Worm (Caenorhabditis elegans): Measurements from ENCODE around the gene algn-14.
A peak's percentile ranks its signal among the peaks of the same experiment; 100 is the strongest.

Gene algn-14

ce11 chrIV:3838687-3839086 lies 35.5 kb upstream of the algn-14 start:
- TF ChIP-seq pes-1 (GFP tag; IDR thresholded peaks at IDR 0.05) (no peak), F13C5.2 (tag; optimal IDR thresholded peaks at IDR 0.05) (no peak), ceh-36 (tag; optimal IDR thresholded peaks at IDR 0.05) (no peak)

ce11 chrIV:3835065-3835464 lies 31.8 kb upstream of the algn-14 start, which contains the start of gene cal-3:
TSS of gene cal-3 (minus strand) at chrIV:3835165.
- TF ChIP-seq flt-1 (GFP tag; IDR thresholded peaks at IDR 0.05) (no peak), hmbx-1 (tag; optimal IDR thresholded peaks at IDR 0.05) (no peak), ets-7 (tag; optimal IDR thresholded peaks at IDR 0.05) (no peak), ceh-36 (tag; optimal IDR thresholded peaks at IDR 0.05) (no peak), pes-1 (GFP tag; IDR thresholded peaks at IDR 0.05) (no peak), hmg-4 (GFP tag; optimal IDR thresholded peaks at IDR 0.05) (no peak), B0310.2 (tag; optimal IDR thresholded peaks at IDR 0.05) (no peak), F13C5.2 (tag; optimal IDR thresholded peaks at IDR 0.05) (no peak), ama-1 (optimal IDR thresholded peaks at IDR 0.05) (no peak), tbx-11 (GFP tag; IDR thresholded peaks at IDR 0.05) (no peak), hnd-1 (tag; optimal IDR thresholded peaks at IDR 0.05) (no peak), sea-1 (GFP tag; conservative IDR thresholded peaks at IDR 0.05) (no peak), tra-4 (tag; optimal IDR thresholded peaks at IDR 0.05) (no peak), aly-1 (tag; optimal IDR thresholded peaks at IDR 0.05) (no peak), ceh-13 (GFP tag; optimal IDR thresholded peaks at IDR 0.05) (no peak), scrt-1 (GFP tag; IDR thresholded peaks at IDR 0.05) (no peak), tbx-37 (GFP tag; conservative IDR thresholded peaks at IDR 0.05) (no peak)

ce11 chrIV:3833778-3834177 lies 30.6 kb upstream of the algn-14 start:
- TF ChIP-seq sea-1 (GFP tag; conservative IDR thresholded peaks at IDR 0.05) (no peak), tra-4 (tag; optimal IDR thresholded peaks at IDR 0.05) (no peak), hmg-4 (GFP tag; optimal IDR thresholded peaks at IDR 0.05) (no peak)

DNA sequence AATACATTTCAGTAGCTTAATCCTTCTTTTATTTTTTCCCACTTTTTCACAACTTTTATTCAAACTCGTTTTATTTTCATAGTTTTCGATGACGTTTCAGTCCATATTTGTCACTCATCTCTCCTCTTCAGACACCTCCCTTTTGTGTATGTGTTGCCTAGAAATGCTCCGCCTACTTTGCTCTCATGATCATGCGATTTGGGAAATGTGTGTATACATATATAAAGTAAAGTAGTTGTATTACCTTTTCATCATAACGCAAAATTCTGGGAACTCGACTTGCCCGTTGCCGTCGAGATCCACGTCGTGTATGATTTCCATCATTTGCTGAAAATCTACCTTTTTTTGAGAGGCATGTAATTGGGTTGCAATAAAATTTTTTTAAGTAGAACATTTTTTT lies 28.8 kb upstream of the algn-14 start:
- TF ChIP-seq hmg-4 (GFP tag; optimal IDR thresholded peaks at IDR 0.05) (no peak), scrt-1 (GFP tag; IDR thresholded peaks at IDR 0.05) (no peak), ceh-36 (tag; optimal IDR thresholded peaks at IDR 0.05) (no peak), sea-1 (GFP tag; conservative IDR thresholded peaks at IDR 0.05) (no peak), F13C5.2 (tag; optimal IDR thresholded peaks at IDR 0.05) (no peak), ceh-13 (GFP tag; optimal IDR thresholded peaks at IDR 0.05) (no peak), tbx-37 (GFP tag; conservative IDR thresholded peaks at IDR 0.05) (no peak), tra-4 (tag; optimal IDR thresholded peaks at IDR 0.05) (no peak), B0310.2 (tag; optimal IDR thresholded peaks at IDR 0.05) (no peak), flt-1 (GFP tag; IDR thresholded peaks at IDR 0.05) (no peak), hnd-1 (tag; optimal IDR thresholded peaks at IDR 0.05) (no peak), ama-1 (optimal IDR thresholded peaks at IDR 0.05) (no peak), ets-7 (tag; optimal IDR thresholded peaks at IDR 0.05) (no peak), tbx-11 (GFP tag; IDR thresholded peaks at IDR 0.05) (no peak), aly-1 (tag; optimal IDR thresholded peaks at IDR 0.05) (no peak), hmbx-1 (tag; optimal IDR thresholded peaks at IDR 0.05) (no peak), pes-1 (GFP tag; IDR thresholded peaks at IDR 0.05) (no peak)

ce11 chrIV:3827724-3828123 lies 24.5 kb upstream of the algn-14 start:
- TF ChIP-seq F13C5.2 (tag; optimal IDR thresholded peaks at IDR 0.05) (no peak), tbx-11 (GFP tag; IDR thresholded peaks at IDR 0.05) (no peak), ceh-36 (tag; optimal IDR thresholded peaks at IDR 0.05) (no peak), pes-1 (GFP tag; IDR thresholded peaks at IDR 0.05) (no peak), tbx-37 (GFP tag; conservative IDR thresholded peaks at IDR 0.05) (no peak), ets-7 (tag; optimal IDR thresholded peaks at IDR 0.05) (no peak), tra-4 (tag; optimal IDR thresholded peaks at IDR 0.05) (no peak), B0310.2 (tag; optimal IDR thresholded peaks at IDR 0.05) (no peak), hmg-4 (GFP tag; optimal IDR thresholded peaks at IDR 0.05) (no peak), sea-1 (GFP tag; conservative IDR thresholded peaks at IDR 0.05) (no peak), hmbx-1 (tag; optimal IDR thresholded peaks at IDR 0.05) (no peak), hnd-1 (tag; optimal IDR thresholded peaks at IDR 0.05) (no peak), scrt-1 (GFP tag; IDR thresholded peaks at IDR 0.05) (no peak), ceh-13 (GFP tag; optimal IDR thresholded peaks at IDR 0.05) (no peak), aly-1 (tag; optimal IDR thresholded peaks at IDR 0.05) (no peak), flt-1 (GFP tag; IDR thresholded peaks at IDR 0.05) (no peak), ama-1 (optimal IDR thresholded peaks at IDR 0.05) (no peak)

DNA sequence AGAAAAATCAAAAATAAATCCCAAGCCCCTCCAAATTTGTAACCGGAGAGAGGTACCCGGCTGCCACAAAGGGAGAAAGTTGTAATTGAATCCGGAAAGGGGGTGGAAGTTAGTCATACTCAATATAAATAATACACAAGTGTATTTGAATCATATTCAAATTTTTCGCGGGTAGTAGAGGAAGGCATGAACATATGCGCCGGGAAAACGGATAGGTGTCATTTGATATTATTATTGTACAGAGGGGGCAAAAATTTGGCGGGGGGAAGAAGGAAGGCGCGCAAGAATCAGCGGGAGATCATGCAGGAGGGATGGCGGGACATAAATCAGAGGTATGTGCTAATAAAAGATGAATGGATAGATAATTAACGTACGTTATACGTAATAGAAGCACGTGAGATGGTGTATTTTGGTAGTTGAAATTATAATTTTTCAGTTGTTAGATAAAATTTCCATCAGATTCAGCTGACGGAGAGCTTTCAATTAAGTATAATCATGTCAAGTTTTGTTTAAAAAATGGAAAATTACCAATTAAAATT lies 23.4 kb upstream of the algn-14 start, which contains the start of gene F28F9.3:
TSS of gene F28F9.3 (plus strand) at position 301 of the 539 bp plus-strand sequence.
- no peak for TF ChIP-seq ets-7 (tag; optimal IDR thresholded peaks at IDR 0.05)
- no peak for TF ChIP-seq B0310.2 (tag; optimal IDR thresholded peaks at IDR 0.05)
- TF ChIP-seq pes-1 (GFP tag; IDR thresholded peaks at IDR 0.05), result no peak

DNA sequence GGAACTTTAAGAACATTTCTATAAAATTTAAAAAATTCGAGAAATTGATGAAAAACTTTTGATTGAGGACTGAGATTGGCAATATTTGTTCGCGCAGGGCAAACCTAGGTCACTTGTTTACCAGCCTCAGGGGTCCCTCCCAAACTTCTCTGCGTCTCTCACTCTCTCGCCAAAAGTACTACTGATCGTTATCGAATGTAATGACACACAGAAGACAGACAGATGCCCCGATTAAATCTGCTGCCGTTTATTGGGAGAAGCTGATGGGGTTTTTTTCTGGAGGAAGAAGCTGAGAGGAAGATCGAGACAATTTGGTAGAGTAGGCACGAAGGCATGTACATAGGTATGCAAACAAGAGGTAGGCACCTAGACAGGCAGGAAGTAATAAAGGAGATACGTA lies 22.2 kb upstream of the algn-14 start:
- TF ChIP-seq hmg-4 (GFP tag; optimal IDR thresholded peaks at IDR 0.05) (no peak), hnd-1 (tag; optimal IDR thresholded peaks at IDR 0.05) (no peak), F13C5.2 (tag; optimal IDR thresholded peaks at IDR 0.05) (no peak), sea-1 (GFP tag; conservative IDR thresholded peaks at IDR 0.05) (no peak), scrt-1 (GFP tag; IDR thresholded peaks at IDR 0.05) (no peak), ets-7 (tag; optimal IDR thresholded peaks at IDR 0.05) (no peak)

ce11 chrIV:3824720-3825119 lies 21.5 kb upstream of the algn-14 start:
- TF ChIP-seq aly-1 (tag; optimal IDR thresholded peaks at IDR 0.05) (no peak), scrt-1 (GFP tag; IDR thresholded peaks at IDR 0.05) (no peak), ets-7 (tag; optimal IDR thresholded peaks at IDR 0.05) (no peak), pes-1 (GFP tag; IDR thresholded peaks at IDR 0.05) (no peak), ceh-36 (tag; optimal IDR thresholded peaks at IDR 0.05) (no peak), hmbx-1 (tag; optimal IDR thresholded peaks at IDR 0.05) (no peak), tbx-37 (GFP tag; conservative IDR thresholded peaks at IDR 0.05) (no peak), ceh-13 (GFP tag; optimal IDR thresholded peaks at IDR 0.05) (no peak), F13C5.2 (tag; optimal IDR thresholded peaks at IDR 0.05) (peak; percentile 18), hnd-1 (tag; optimal IDR thresholded peaks at IDR 0.05) (no peak), B0310.2 (tag; optimal IDR thresholded peaks at IDR 0.05) (no peak), hmg-4 (GFP tag; optimal IDR thresholded peaks at IDR 0.05) (peak; percentile 20), tra-4 (tag; optimal IDR thresholded peaks at IDR 0.05) (no peak), flt-1 (GFP tag; IDR thresholded peaks at IDR 0.05) (no peak), ama-1 (optimal IDR thresholded peaks at IDR 0.05) (no peak), tbx-11 (GFP tag; IDR thresholded peaks at IDR 0.05) (no peak), sea-1 (GFP tag; conservative IDR thresholded peaks at IDR 0.05) (no peak)

Measured in whole organism, early embryonic.